Fruit fly (Drosophila melanogaster) whole organism, larva: ENCODE measurements around the gene tok.

Source experiments
- noc ChIP-seq: fragments of 200-800 bp; sonication (Bioruptor generic); optimal IDR thresholded peaks from 3 replicates; lab custom pipeline; 2019; ENCODE audit warnings: missing biosample characterization, mild to moderate bottlenecking, missing genetic modification characterization, moderate library complexity

tok gene

dm6 chr3R:24719314-24720290 is at the start of gene tok, which contains the start of gene CG13630:
Gene tok (plus strand): TSS chr3R:24719697.
Gene CG13630 (minus strand): TSS chr3R:24719364.
- no peak for TF ChIP-seq noc

dm6 chr3R:24671662-24672061 is 47.8 kb upstream of the tok start:
- no peak for TF ChIP-seq noc

dm6 chr3R:24692863-24693262 is 26.6 kb upstream of the tok start:
- TF ChIP-seq noc, result no peak

dm6 chr3R:24699309-24699708 is 20.2 kb upstream of the tok start:
- no peak for TF ChIP-seq noc

- no peak for TF ChIP-seq noc
These were observed 7.1 kb upstream of the tok start, which contains the start of the genes CG13627 and CG46316 for dm6 chr3R:24712375-24712830. Gene CG13627 (plus strand): TSS chr3R:24712780. Gene CG46316 (plus strand): TSS chr3R:24712780.

- TF ChIP-seq noc, result no peak
These were observed 2.2 kb upstream of the tok start, which contains the start of gene Polr2L for dm6 chr3R:24717289-24717688. Gene Polr2L (plus strand): TSS chr3R:24717511.

dm6 chr3R:24720459-24721370 is 1.2 kb downstream of the tok start:
- TF ChIP-seq noc, result no peak

dm6 chr3R:24726347-24726891 is 6.9 kb downstream of the tok start:
- no peak for TF ChIP-seq noc

- TF ChIP-seq noc, result no peak
These were observed 7.5 kb downstream of the tok start for dm6 chr3R:24727038-24727437.

- TF ChIP-seq noc, result no peak
These were observed 29.8 kb downstream of the tok start, which contains the start of gene tld for dm6 chr3R:24749055-24749992. Gene tld (plus strand): TSS chr3R:24749731.

- no peak for TF ChIP-seq noc
These were observed 34.1 kb downstream of the tok start, which contains the start of gene asp for dm6 chr3R:24753561-24754027. Gene asp (plus strand): TSS chr3R:24753849.

dm6 chr3R:24764971-24765370 is 45.5 kb downstream of the tok start, which contains the start of gene AstA:
Gene AstA (minus strand): TSS chr3R:24765071.
- TF ChIP-seq noc, result no peak

- TF ChIP-seq noc, result no peak
These were observed 47.2 kb downstream of the tok start for dm6 chr3R:24766684-24767083.

- no peak for TF ChIP-seq noc
These were observed 48.3 kb downstream of the tok start for dm6 chr3R:24767667-24768340.
